Worm (Caenorhabditis elegans) whole organism, young adult: ENCODE data around the gene T27E4.7.
A peak's percentile ranks its signal among the peaks of the same experiment; 100 is the strongest.

Experiments
- B0019.2 ChIP-seq: fragments of 200-800 bp; sonication (Bioruptor generic); conservative IDR thresholded peaks from 2 replicates; pipeline ENCODE4 v1.3.6; 2022; ENCODE audit warnings: missing genetic modification reagents, missing genetic modification characterization, missing compliant biosample characterization
- B0336.3 ChIP-seq: fragments of 200-800 bp; sonication (Bioruptor generic); IDR thresholded peaks from 2 replicates; pipeline ENCODE4 v1.3.6; 2022; ENCODE audit warnings: missing genetic modification characterization, missing compliant biosample characterization
- C06A6.2 ChIP-seq: fragments of 200-800 bp; sonication (Bioruptor generic); conservative IDR thresholded peaks from 2 replicates; pipeline ENCODE4 v1.3.6; 2022; ENCODE audit warnings: missing genetic modification characterization, missing compliant biosample characterization
- C17E4.6 ChIP-seq: fragments of 200-800 bp; sonication (Bioruptor generic); IDR thresholded peaks from 2 replicates; pipeline ENCODE4 v1.3.6; 2022; ENCODE audit warnings: missing genetic modification reagents, missing genetic modification characterization, missing compliant biosample characterization
- F55B11.4 ChIP-seq: sonication (generic microtip); optimal IDR thresholded peaks from 2 replicates; lab custom pipeline; 2016; ENCODE audit warnings: missing compliant biosample characterization, missing genetic modification characterization, borderline replicate concordance; ENCODE audit not compliant: insufficient read depth
- K11D2.4 ChIP-seq: fragments of 200-800 bp; sonication (Bioruptor generic); IDR thresholded peaks from 2 replicates; pipeline ENCODE4 v1.3.6; 2022; ENCODE audit warnings: missing genetic modification reagents, missing genetic modification characterization, missing compliant biosample characterization
- K12H6.12 ChIP-seq: fragments of 200-800 bp; sonication (Bioruptor generic); optimal IDR thresholded peaks from 2 replicates; lab custom pipeline; 2018; ENCODE audit warnings: mild to moderate bottlenecking, missing genetic modification characterization, missing compliant biosample characterization
- Y53G8AR.9 ChIP-seq: fragments of 200-800 bp; sonication (Bioruptor generic); conservative IDR thresholded peaks from 2 replicates; pipeline ENCODE4 v1.3.6; 2022; ENCODE audit warnings: missing genetic modification reagents, missing genetic modification characterization, missing compliant biosample characterization
- Y79H2A.3 ChIP-seq: fragments of 200-800 bp; sonication (Bioruptor generic); conservative IDR thresholded peaks from 2 replicates; pipeline ENCODE4 v1.3.6; 2022; ENCODE audit warnings: missing genetic modification reagents, missing genetic modification characterization, missing compliant biosample characterization
- ZK185.1 ChIP-seq: sonication (generic microtip); optimal IDR thresholded peaks from 2 replicates; lab custom pipeline; 2016; ENCODE audit warnings: mild to moderate bottlenecking, missing genetic modification characterization, missing compliant biosample characterization; ENCODE audit not compliant: poor library complexity, severe bottlenecking
- ama-1 ChIP-seq, 3 experiments: fragments of 150-350 bp in 1 of 3; sonication (generic microtip) in 2 of 3; optimal IDR thresholded peaks; 2 replicates each; lab custom pipeline; 2014 to 2018; ENCODE audit warnings: missing biosample characterization in 2 of 3, missing genetic modification characterization in 2 of 3, missing genetic modification reagents in 2 of 3
- athp-1 ChIP-seq: sonication (generic microtip); optimal IDR thresholded peaks from 2 replicates; lab custom pipeline; 2017; ENCODE audit warnings: mild to moderate bottlenecking, missing genetic modification characterization, missing compliant biosample characterization
- cebp-1 ChIP-seq, 2 experiments: fragments of 200-800 bp in 1 of 2; sonication (Bioruptor generic) in 1 of 2; sonication (generic microtip) in 1 of 2; IDR thresholded peaks in 1 of 2; optimal IDR thresholded peaks in 1 of 2; 2 replicates each; pipeline versions ENCODE4 v1.3.6 to Lab custom; 2017 to 2022; ENCODE audit warnings: missing compliant biosample characterization in 2 of 2, missing genetic modification characterization in 2 of 2, mild to moderate bottlenecking in 1 of 2, missing genetic modification reagents in 1 of 2, moderate library complexity in 1 of 2
- ceh-91 ChIP-seq: fragments of 200-800 bp; sonication (Bioruptor generic); IDR thresholded peaks from 2 replicates; pipeline ENCODE4 v1.3.6; 2022; ENCODE audit warnings: missing genetic modification reagents, missing genetic modification characterization, missing compliant biosample characterization
- chd-7 ChIP-seq: sonication (generic microtip); optimal IDR thresholded peaks from 2 replicates; lab custom pipeline; 2016; ENCODE audit warnings: mild to moderate bottlenecking, missing genetic modification characterization, moderate library complexity, missing compliant biosample characterization
- dox-1 ChIP-seq: fragments of 200-800 bp; sonication (Bioruptor generic); IDR thresholded peaks from 2 replicates; pipeline ENCODE4 v1.3.6; 2022; ENCODE audit warnings: missing genetic modification reagents, missing genetic modification characterization, missing compliant biosample characterization
- egl-18 ChIP-seq: fragments of 200-800 bp; sonication (Bioruptor generic); IDR thresholded peaks from 2 replicates; pipeline ENCODE4 v1.3.6; 2022; ENCODE audit warnings: missing genetic modification reagents, missing genetic modification characterization, missing compliant biosample characterization
- egrh-3 ChIP-seq: fragments of 200-800 bp; sonication (Bioruptor generic); IDR thresholded peaks from 2 replicates; pipeline ENCODE4 v1.3.6; 2022; ENCODE audit warnings: missing genetic modification reagents, missing genetic modification characterization, missing compliant biosample characterization
- hlh-12 ChIP-seq: sonication (generic microtip); optimal IDR thresholded peaks from 2 replicates; lab custom pipeline; 2016; ENCODE audit warnings: missing genetic modification characterization, missing compliant biosample characterization
- lag-1 ChIP-seq: fragments of 200-800 bp; sonication (Bioruptor generic); IDR thresholded peaks from 2 replicates; pipeline ENCODE4 v1.3.6; 2022; ENCODE audit warnings: missing genetic modification reagents, missing genetic modification characterization, missing compliant biosample characterization
- let-526 ChIP-seq: fragments of 200-800 bp; sonication (Bioruptor generic); IDR thresholded peaks from 2 replicates; pipeline ENCODE4 v1.3.6; 2022; ENCODE audit warnings: missing genetic modification reagents, missing genetic modification characterization, missing compliant biosample characterization
- let-607 ChIP-seq, 2 experiments: fragments of 200-800 bp in 1 of 2; sonication (Bioruptor generic) in 1 of 2; sonication (generic microtip) in 1 of 2; optimal IDR thresholded peaks; 2 replicates each; lab custom pipeline; 2016 to 2018; ENCODE audit warnings: mild to moderate bottlenecking in 2 of 2, missing compliant biosample characterization in 2 of 2, missing genetic modification characterization in 2 of 2, moderate library complexity in 2 of 2, missing genotype in 1 of 2
- lin-40 ChIP-seq: sonication (generic microtip); optimal IDR thresholded peaks from 2 replicates; lab custom pipeline; 2016; ENCODE audit warnings: missing genetic modification characterization, mild to moderate bottlenecking, missing compliant biosample characterization, missing genotype, missing genetic modification reagents
- lsy-27 ChIP-seq: sonication (generic microtip); optimal IDR thresholded peaks from 2 replicates; lab custom pipeline; 2017; ENCODE audit warnings: missing genetic modification characterization, mild to moderate bottlenecking, missing compliant biosample characterization, antibody characterized with exemption, missing genotype, borderline replicate concordance; ENCODE audit not compliant: insufficient read depth
- madf-3 ChIP-seq: fragments of 200-800 bp; sonication (Bioruptor generic); IDR thresholded peaks from 2 replicates; pipeline ENCODE4 v1.3.6; 2022; ENCODE audit warnings: missing genetic modification reagents, missing genetic modification characterization, missing compliant biosample characterization
- mel-28 ChIP-seq: sonication (generic microtip); optimal IDR thresholded peaks from 2 replicates; lab custom pipeline; 2016; ENCODE audit warnings: borderline replicate concordance, mild to moderate bottlenecking, missing genetic modification characterization, missing compliant biosample characterization
- nfyb-1 ChIP-seq: fragments of 200-800 bp; sonication (Bioruptor generic); IDR thresholded peaks from 2 replicates; pipeline ENCODE4 v1.3.6; 2022; ENCODE audit warnings: missing genetic modification reagents, missing genetic modification characterization, missing compliant biosample characterization
- nhr-80 ChIP-seq: sonication (generic microtip); optimal IDR thresholded peaks from 2 replicates; lab custom pipeline; 2016; ENCODE audit warnings: missing genetic modification characterization, missing compliant biosample characterization
- nhr-90 ChIP-seq: sonication (generic microtip); optimal IDR thresholded peaks from 2 replicates; lab custom pipeline; 2016; ENCODE audit warnings: missing genotype, mild to moderate bottlenecking, missing genetic modification characterization, missing compliant biosample characterization
- pbrm-1 ChIP-seq: fragments of 200-800 bp; sonication (Bioruptor generic); IDR thresholded peaks from 2 replicates; pipeline ENCODE4 v1.3.6; 2022; ENCODE audit warnings: missing genetic modification reagents, missing genetic modification characterization, missing compliant biosample characterization
- pha-4 ChIP-seq: fragments of 150-350 bp; sonication (generic microtip); optimal IDR thresholded peaks from 2 replicates; lab custom pipeline; 2014; ENCODE audit warnings: missing biosample characterization, missing genetic modification reagents, missing genetic modification characterization
- sdz-38 ChIP-seq: sonication (generic microtip); optimal IDR thresholded peaks from 2 replicates; lab custom pipeline; 2016; ENCODE audit warnings: missing genotype, missing genetic modification characterization, missing compliant biosample characterization
- sea-2 ChIP-seq: fragments of 200-800 bp; sonication (Bioruptor generic); IDR thresholded peaks from 2 replicates; pipeline ENCODE4 v1.3.6; 2022; ENCODE audit warnings: missing genetic modification characterization, missing compliant biosample characterization
- snpc-4 ChIP-seq, 5 experiments: fragments of 150-350 bp in 1 of 5; sonication (generic microtip) in 4 of 5; optimal IDR thresholded peaks; 2 replicates each; lab custom pipeline; 2014 to 2018; ENCODE audit warnings: missing genetic modification characterization in 5 of 5, missing biosample characterization in 3 of 5, antibody characterized with exemption in 2 of 5, mild to moderate bottlenecking in 2 of 5, missing compliant biosample characterization in 2 of 5, missing genotype in 2 of 5, moderate library complexity in 2 of 5, missing genetic modification reagents in 1 of 5
- somi-1 ChIP-seq: fragments of 200-800 bp; sonication (Bioruptor generic); optimal IDR thresholded peaks from 2 replicates; lab custom pipeline; 2018; ENCODE audit warnings: mild to moderate bottlenecking, missing genetic modification characterization, missing compliant biosample characterization
- sptf-2 ChIP-seq: fragments of 200-800 bp; sonication (Bioruptor generic); optimal IDR thresholded peaks from 2 replicates; lab custom pipeline; 2018; ENCODE audit warnings: mild to moderate bottlenecking, missing genetic modification characterization, missing compliant biosample characterization
- tbp1 ChIP-seq: fragments of 200-800 bp; sonication (Bioruptor generic); optimal IDR thresholded peaks from 2 replicates; lab custom pipeline; 2018; ENCODE audit warnings: mild to moderate bottlenecking, missing genetic modification characterization, missing compliant biosample characterization
- tlf-1 ChIP-seq: fragments of 200-800 bp; sonication (Bioruptor generic); optimal IDR thresholded peaks from 2 replicates; lab custom pipeline; 2018; ENCODE audit warnings: mild to moderate bottlenecking, missing genetic modification characterization, missing compliant biosample characterization
- unc-62 ChIP-seq: fragments of 150-350 bp; optimal IDR thresholded peaks from 2 replicates; lab custom pipeline; 2014; ENCODE audit warnings: missing biosample characterization, missing genetic modification reagents, missing genetic modification characterization
- ztf-18 ChIP-seq: sonication (generic microtip); optimal IDR thresholded peaks from 2 replicates; lab custom pipeline; 2016; ENCODE audit warnings: missing genotype, mild to moderate bottlenecking, missing genetic modification characterization, missing compliant biosample characterization
- ztf-22 ChIP-seq: fragments of 200-800 bp; sonication (Bioruptor generic); optimal IDR thresholded peaks from 2 replicates; lab custom pipeline; 2018; ENCODE audit warnings: mild to moderate bottlenecking, missing genetic modification characterization, moderate library complexity, missing compliant biosample characterization
- ztf-6 ChIP-seq: fragments of 200-800 bp; sonication (Bioruptor generic); IDR thresholded peaks from 2 replicates; pipeline ENCODE4 v1.3.6; 2022; ENCODE audit warnings: missing genetic modification reagents, missing genetic modification characterization, missing compliant biosample characterization

T27E4.7 gene

ce11 chrV:9097213-9097612 is 21.1 kb upstream of the T27E4.7 start (continued):
- no peak for TF ChIP-seq cebp-1 (GFP tag; IDR thresholded peaks at IDR 0.05; lab: Robert Waterston, UW)
- peak; percentile 57 for TF ChIP-seq cebp-1 (tag; optimal IDR thresholded peaks at IDR 0.05; lab: Kevin White, UChicago)
- peak; percentile 28; the same call in 1 of the 2 replicates for TF ChIP-seq nfyb-1
- TF ChIP-seq pha-4: peak; percentile 63
- TF ChIP-seq B0019.2: no peak
- TF ChIP-seq ama-1 (optimal IDR thresholded peaks at IDR 0.05; lab: Kevin White, UChicago): peak; percentile 38
- no peak for TF ChIP-seq ama-1 (GFP tag; optimal IDR thresholded peaks at IDR 0.05; lab: Kevin White, UChicago)
- TF ChIP-seq nhr-80 (tag; lab: Kevin White, UChicago): no peak
- no peak for TF ChIP-seq sptf-2
- no peak for TF ChIP-seq ztf-18 (tag; lab: Kevin White, UChicago)
- no peak for TF ChIP-seq lsy-27
- TF ChIP-seq ztf-6 (GFP tag; lab: Robert Waterston, UW): no peak
- TF ChIP-seq C06A6.2 (GFP tag; lab: Robert Waterston, UW): 0 out of 2 replicates have a peak, but pooled peaks have one; percentile 11
- TF ChIP-seq F55B11.4 (tag; lab: Kevin White, UChicago): no peak
- no peak for TF ChIP-seq egl-18 (GFP tag; lab: Robert Waterston, UW)
- peak; percentile 14 for TF ChIP-seq tlf-1 (GFP tag; lab: Kevin White, UChicago)
- TF ChIP-seq mel-28 (tag; lab: Kevin White, UChicago): no peak
- TF ChIP-seq, all 124 proteins: peak for 12

- TF ChIP-seq C17E4.6 (GFP tag; lab: Robert Waterston, UW): no peak
- TF ChIP-seq B0336.3: peak; percentile 12; the same call in 1 of the 2 replicates
- TF ChIP-seq nfyb-1: peak; percentile 23; the same call in 1 of the 2 replicates
- TF ChIP-seq Y53G8AR.9 (GFP tag; lab: Robert Waterston, UW): 0 out of 2 replicates have a peak, but pooled peaks have one; percentile 10
- no peak for TF ChIP-seq sea-2 (GFP tag; lab: Robert Waterston, UW)
- TF ChIP-seq madf-3 (GFP tag; lab: Robert Waterston, UW): 0 out of 2 replicates have a peak, but pooled peaks have one; percentile 38
- no peak for TF ChIP-seq lag-1 (GFP tag; lab: Robert Waterston, UW)
- no peak for TF ChIP-seq Y79H2A.3 (GFP tag; lab: Robert Waterston, UW)
- TF ChIP-seq ama-1 (optimal IDR thresholded peaks at IDR 0.05; lab: Kevin White, UChicago): peak; percentile 61
- no peak for TF ChIP-seq ama-1 (GFP tag; optimal IDR thresholded peaks at IDR 0.05; lab: Kevin White, UChicago)
- TF ChIP-seq, all 124 proteins: peak for 5
Measured at ce11 chrV:9096674-9097073, 20.6 kb upstream of the T27E4.7 start.

ce11 chrV:9095613-9096317 is 19.6 kb upstream of the T27E4.7 start, which contains the start of gene F21C10.10:
F21C10.10 (plus strand) TSS chrV:9096267.
- peak; percentile 86 for TF ChIP-seq pha-4
- TF ChIP-seq let-526 (GFP tag; lab: Robert Waterston, UW): 0 out of 2 replicates have a peak, but pooled peaks have one; percentile 34
- TF ChIP-seq nhr-90: peak; percentile 27
- peak; percentile 69 for TF ChIP-seq ZK185.1 (tag; lab: Kevin White, UChicago)
- peak; percentile 67 for TF ChIP-seq K12H6.12 (tag; lab: Kevin White, UChicago)
- peak; percentile 80 for TF ChIP-seq K11D2.4 (GFP tag; lab: Robert Waterston, UW)
- TF ChIP-seq lin-40: peak; percentile 91
- TF ChIP-seq nfyb-1: peak; percentile 75
- peak; percentile 78 for TF ChIP-seq dox-1 (GFP tag; lab: Robert Waterston, UW)
- TF ChIP-seq ceh-91 (GFP tag; lab: Robert Waterston, UW): no peak
- no peak for TF ChIP-seq sdz-38 (tag; lab: Kevin White, UChicago)
- TF ChIP-seq ztf-22 (GFP tag; lab: Kevin White, UChicago): peak; percentile 60
- TF ChIP-seq tbp1 (GFP tag; lab: Kevin White, UChicago): peak; percentile 54
- TF ChIP-seq snpc-4 (GFP tag; optimal IDR thresholded peaks at IDR 0.05; lab: Kevin White, UChicago): no peak
- TF ChIP-seq snpc-4 (tag; optimal IDR thresholded peaks at IDR 0.05; lab: Kevin White, UChicago): peak in 2 of 4 experiments; percentile 22 to 48
- TF ChIP-seq egrh-3: no peak
- TF ChIP-seq athp-1 (tag; lab: Kevin White, UChicago): no peak
- peak; percentile 18 to 50 for TF ChIP-seq let-607 (tag; optimal IDR thresholded peaks at IDR 0.05; lab: Kevin White, UChicago)
- TF ChIP-seq hlh-12: no peak
- TF ChIP-seq chd-7 (tag; lab: Kevin White, UChicago): peak; percentile 69
- peak; percentile 51; the same call in 1 of the 2 replicates for TF ChIP-seq pbrm-1 (GFP tag; lab: Robert Waterston, UW)
- TF ChIP-seq unc-62 (GFP tag; lab: Kevin White, UChicago): peak; percentile 52
- TF ChIP-seq somi-1 (GFP tag; lab: Kevin White, UChicago): peak; percentile 87
